Worm (Caenorhabditis elegans): ENCODE measurements around the gene cls-2.

- no peak for TF ChIP-seq nfya-1 (tag; optimal IDR thresholded peaks at IDR 0.05; ENCODE audit: borderline replicate concordance, insufficient read depth)
- no peak for TF ChIP-seq aptf-2 (GFP tag; conservative IDR thresholded peaks at IDR 0.05)
- TF ChIP-seq ama-1 (optimal IDR thresholded peaks at IDR 0.05): no peak
- TF ChIP-seq ama-1 (GFP tag; optimal IDR thresholded peaks at IDR 0.05): no peak
- no peak for TF ChIP-seq hlh-12 (tag; optimal IDR thresholded peaks at IDR 0.05)
- TF ChIP-seq sdz-38 (tag; optimal IDR thresholded peaks at IDR 0.05): no peak
These were observed 25.3 kb downstream of the cls-2 start for ce11 chrIII:9080127-9080526.
